Worm (Caenorhabditis elegans): ENCODE measurements around the gene srx-121.

Gene srx-121

ce11 chrV:3342504-3342903 is 30.1 kb downstream of the srx-121 start, which contains the start of gene C17B7.3:
Gene C17B7.3, plus strand, starts transcription at chrV:3342804.
- TF ChIP-seq nhr-6 (tag; optimal IDR thresholded peaks at IDR 0.05) (no peak), aly-2 (tag; optimal IDR thresholded peaks at IDR 0.05) (no peak), dmd-4 (tag; optimal IDR thresholded peaks at IDR 0.05) (no peak), ztf-4 (tag; optimal IDR thresholded peaks at IDR 0.05) (no peak), gmeb-1 (tag; optimal IDR thresholded peaks at IDR 0.05) (no peak), F13H6.1 (tag; optimal IDR thresholded peaks at IDR 0.05) (no peak), skn-1 (tag; optimal IDR thresholded peaks at IDR 0.05) (no peak), blmp-1 (tag; optimal IDR thresholded peaks at IDR 0.05; ENCODE audit: insufficient read depth) (no peak), lin-13 (GFP tag; optimal IDR thresholded peaks at IDR 0.05) (no peak), mdl-1 (tag; optimal IDR thresholded peaks at IDR 0.05) (no peak), nhr-10 (tag; optimal IDR thresholded peaks at IDR 0.05) (no peak), nhr-11 (tag; optimal IDR thresholded peaks at IDR 0.05) (no peak), lsy-2 (tag; optimal IDR thresholded peaks at IDR 0.05) (no peak), lin-39 (tag; optimal IDR thresholded peaks at IDR 0.05) (no peak), snpc-4 (tag; optimal IDR thresholded peaks at IDR 0.05) (no peak), ceh-82 (tag; optimal IDR thresholded peaks at IDR 0.05) (no peak), R02D3.7 (tag; optimal IDR thresholded peaks at IDR 0.05) (no peak)

ce11 chrV:3341906-3342305 is 30.7 kb downstream of the srx-121 start, which contains the start of gene C17B7.10:
Gene C17B7.10, minus strand, starts transcription at chrV:3342006.
- no peak for TF ChIP-seq lin-39 (tag; optimal IDR thresholded peaks at IDR 0.05)
- TF ChIP-seq blmp-1 (tag; optimal IDR thresholded peaks at IDR 0.05; ENCODE audit: insufficient read depth), result no peak
- no peak for TF ChIP-seq ceh-16 (tag; optimal IDR thresholded peaks at IDR 0.05)
- TF ChIP-seq lin-13 (GFP tag; optimal IDR thresholded peaks at IDR 0.05), result no peak
- peak; percentile 40 for TF ChIP-seq sma-9 (GFP tag; optimal IDR thresholded peaks at IDR 0.05)
- no peak for TF ChIP-seq sma-9 (tag; optimal IDR thresholded peaks at IDR 0.05)

- TF ChIP-seq elt-1 (tag; optimal IDR thresholded peaks at IDR 0.05) (no peak), aly-2 (tag; optimal IDR thresholded peaks at IDR 0.05) (no peak), nhr-21 (tag; optimal IDR thresholded peaks at IDR 0.05) (no peak), unc-39 (tag; optimal IDR thresholded peaks at IDR 0.05) (no peak), ceh-16 (tag; optimal IDR thresholded peaks at IDR 0.05) (no peak), sma-3 (GFP tag; optimal IDR thresholded peaks at IDR 0.05) (no peak), C34F6.9 (tag; optimal IDR thresholded peaks at IDR 0.05) (no peak), F13H6.1 (tag; optimal IDR thresholded peaks at IDR 0.05) (no peak), sma-9 (GFP tag; optimal IDR thresholded peaks at IDR 0.05) (no peak), sma-9 (tag; optimal IDR thresholded peaks at IDR 0.05) (no peak), Y55F3AM.14 (GFP tag; optimal IDR thresholded peaks at IDR 0.05) (no peak), R02D3.7 (tag; optimal IDR thresholded peaks at IDR 0.05) (no peak), elt-3 (tag; optimal IDR thresholded peaks at IDR 0.05) (no peak), lin-11 (tag; optimal IDR thresholded peaks at IDR 0.05) (no peak), nhr-10 (tag; optimal IDR thresholded peaks at IDR 0.05) (no peak), nhr-6 (tag; optimal IDR thresholded peaks at IDR 0.05) (no peak), ceh-82 (tag; optimal IDR thresholded peaks at IDR 0.05) (no peak), crh-2 (tag; optimal IDR thresholded peaks at IDR 0.05) (no peak), ama-1 (optimal IDR thresholded peaks at IDR 0.05) (no peak), unc-62 (GFP tag; optimal IDR thresholded peaks at IDR 0.05) (no peak), ZK546.5 (tag; optimal IDR thresholded peaks at IDR 0.05) (no peak)
These were observed 33.6 kb downstream of the srx-121 start, which contains the start of gene C17B7.4 for ce11 chrV:3339009-3339408. Gene C17B7.4, plus strand, starts transcription at chrV:3339309.

- no peak for TF ChIP-seq lin-13 (GFP tag; optimal IDR thresholded peaks at IDR 0.05)
- no peak for TF ChIP-seq C34F6.9 (tag; optimal IDR thresholded peaks at IDR 0.05)
- TF ChIP-seq ztf-11 (tag; optimal IDR thresholded peaks at IDR 0.05), result no peak
- no peak for TF ChIP-seq sem-4 (tag; optimal IDR thresholded peaks at IDR 0.05)
- no peak for TF ChIP-seq ceh-16 (tag; optimal IDR thresholded peaks at IDR 0.05)
- no peak for TF ChIP-seq nhr-237 (tag; optimal IDR thresholded peaks at IDR 0.05)
- TF ChIP-seq mab-5 (tag; optimal IDR thresholded peaks at IDR 0.05), result no peak
- no peak for TF ChIP-seq nhr-25 (tag; optimal IDR thresholded peaks at IDR 0.05)
- TF ChIP-seq crh-2 (tag; optimal IDR thresholded peaks at IDR 0.05), result no peak
- no peak for TF ChIP-seq dmd-4 (tag; optimal IDR thresholded peaks at IDR 0.05)
- no peak for TF ChIP-seq unc-55 (GFP tag; optimal IDR thresholded peaks at IDR 0.05)
- TF ChIP-seq aly-2 (tag; optimal IDR thresholded peaks at IDR 0.05), result no peak
These were observed 39.2 kb downstream of the srx-121 start, which contains the start of gene C17B7.5 for ce11 chrV:3333334-3333733. Gene C17B7.5, plus strand, starts transcription at chrV:3333634.

Data from whole organism, L2 larva.